Worm (Caenorhabditis elegans): Measurements from ENCODE around the gene Y51H4A.936.

DNA sequence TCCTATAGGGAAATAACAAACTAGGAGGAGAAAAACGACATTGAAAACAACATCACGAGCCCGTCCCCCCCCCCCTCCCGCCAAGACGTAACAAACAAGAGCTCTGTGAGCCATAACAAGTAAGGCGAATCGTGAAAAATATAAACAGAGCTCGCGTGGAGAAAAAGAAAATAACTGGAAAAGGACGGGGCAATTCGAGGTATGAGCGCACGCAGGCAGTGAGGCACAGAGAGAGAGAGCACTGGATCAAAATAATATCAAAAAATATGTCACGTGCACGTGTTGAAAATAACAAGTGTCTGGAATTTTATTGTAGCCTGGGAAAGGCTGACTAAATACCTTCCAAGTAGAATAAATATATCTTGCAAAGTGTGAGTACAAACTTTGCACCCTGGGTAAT lies 29.5 kb downstream of the Y51H4A.936 start:
- TF ChIP-seq ztf-29 (GFP tag; IDR thresholded peaks at IDR 0.05) (no peak), tab-1 (GFP tag; IDR thresholded peaks at IDR 0.05) (no peak), klf-2 (GFP tag; conservative IDR thresholded peaks at IDR 0.05) (no peak), flt-1 (GFP tag; IDR thresholded peaks at IDR 0.05) (no peak), T22C8.4 (GFP tag; IDR thresholded peaks at IDR 0.05) (no peak), ztf-23 (GFP tag; IDR thresholded peaks at IDR 0.05) (no peak)
